Worm (Caenorhabditis elegans) whole organism, early embryonic: ENCODE measurements around the gene R11A8.1.

ENCODE experiments used
- ama-1 ChIP-seq: fragments of 150-350 bp; optimal IDR thresholded peaks from 2 replicates; lab custom pipeline; 2014
- flt-1 ChIP-seq: fragments of 200-800 bp; sonication (Bioruptor generic); IDR thresholded peaks from 2 replicates; pipeline ENCODE4 v1.3.6; 2022; ENCODE audit warnings: missing genetic modification characterization, missing compliant biosample characterization
- hmbx-1 ChIP-seq: sonication (generic microtip); optimal IDR thresholded peaks from 2 replicates; lab custom pipeline; 2016; ENCODE audit warnings: mild to moderate bottlenecking, missing genetic modification characterization, missing compliant biosample characterization
- hmg-4 ChIP-seq: fragments of 200-800 bp; sonication (Bioruptor generic); optimal IDR thresholded peaks from 2 replicates; lab custom pipeline; 2018; ENCODE audit warnings: mild to moderate bottlenecking, missing genetic modification characterization, missing compliant biosample characterization
- sea-1 ChIP-seq: fragments of 200-800 bp; sonication (Bioruptor generic); conservative IDR thresholded peaks from 2 replicates; pipeline ENCODE4 v1.3.6; 2022; ENCODE audit warnings: missing genetic modification characterization, missing compliant biosample characterization

ce11 chrIV:10347528-10347927 is 9.4 kb downstream of the R11A8.1 start:
- TF ChIP-seq hmg-4, result no peak
- no peak for TF ChIP-seq hmbx-1
- TF ChIP-seq ama-1 (lab: Kevin White, UChicago), result no peak
- no peak for TF ChIP-seq sea-1 (GFP tag; lab: Robert Waterston, UW)
- no peak for TF ChIP-seq flt-1
